Worm (Caenorhabditis elegans): ENCODE data around the gene R09H10.3.
"Not testable (repeated sequence)": the region's sequence is repeated elsewhere in the genome, so short reads cannot be mapped to it uniquely, and the experiment has no call there.

The R09H10.3 gene

ce11 chrIV:10636649-10637048 is 29.8 kb downstream of the R09H10.3 start, which contains the start of gene F56C4.1:
Gene F56C4.1, plus strand, starts transcription at chrIV:10636949.
- TF ChIP-seq tab-1 (GFP tag; IDR thresholded peaks at IDR 0.05), result no peak
- no peak for TF ChIP-seq T22C8.4 (GFP tag; IDR thresholded peaks at IDR 0.05)
- TF ChIP-seq ztf-29 (GFP tag; IDR thresholded peaks at IDR 0.05), result no peak
- no peak for TF ChIP-seq ref-1 (GFP tag; conservative IDR thresholded peaks at IDR 0.05)
- TF ChIP-seq klf-2 (GFP tag; conservative IDR thresholded peaks at IDR 0.05), result no peak
- no peak for TF ChIP-seq med-1 (GFP tag; optimal IDR thresholded peaks at IDR 0.05; ENCODE audit: insufficient read depth)
- no peak for TF ChIP-seq flt-1 (GFP tag; IDR thresholded peaks at IDR 0.05)
- no peak for TF ChIP-seq ztf-23 (GFP tag; IDR thresholded peaks at IDR 0.05)
- TF ChIP-seq cog-1 (tag; optimal IDR thresholded peaks at IDR 0.05), result no peak

ce11 chrIV:10638977-10639376 is 32.1 kb downstream of the R09H10.3 start, which contains the start of gene F56C4.2:
Gene F56C4.2, plus strand, starts transcription at chrIV:10639277.
- TF ChIP-seq med-1 (GFP tag; optimal IDR thresholded peaks at IDR 0.05; ENCODE audit: insufficient read depth), result no peak
- TF ChIP-seq ztf-29 (GFP tag; IDR thresholded peaks at IDR 0.05), result no peak
- no peak for TF ChIP-seq flt-1 (GFP tag; IDR thresholded peaks at IDR 0.05)
- no peak for TF ChIP-seq tab-1 (GFP tag; IDR thresholded peaks at IDR 0.05)
- TF ChIP-seq cog-1 (tag; optimal IDR thresholded peaks at IDR 0.05), result no peak
- no peak for TF ChIP-seq ztf-23 (GFP tag; IDR thresholded peaks at IDR 0.05)
- no peak for TF ChIP-seq ref-1 (GFP tag; conservative IDR thresholded peaks at IDR 0.05)
- TF ChIP-seq T22C8.4 (GFP tag; IDR thresholded peaks at IDR 0.05), result no peak
- TF ChIP-seq klf-2 (GFP tag; conservative IDR thresholded peaks at IDR 0.05), result no peak

- not testable (repeated sequence) for TF ChIP-seq klf-2 (GFP tag; conservative IDR thresholded peaks at IDR 0.05); med-1 (GFP tag; optimal IDR thresholded peaks at IDR 0.05; ENCODE audit: insufficient read depth); ref-1 (GFP tag; conservative IDR thresholded peaks at IDR 0.05)
Observed at ce11 chrIV:10654047-10654446, 47.2 kb downstream of the R09H10.3 start, which contains the start of gene glb-19. Gene glb-19, minus strand, starts transcription at chrIV:10654147.

ce11 chrIV:10656770-10657323 is 50.0 kb downstream of the R09H10.3 start, which contains the start of gene K08C7.1:
Gene K08C7.1, plus strand, starts transcription at chrIV:10656812.
- no peak for TF ChIP-seq ref-1 (GFP tag; conservative IDR thresholded peaks at IDR 0.05)
- no peak for TF ChIP-seq flt-1 (GFP tag; IDR thresholded peaks at IDR 0.05)
- no peak for TF ChIP-seq klf-2 (GFP tag; conservative IDR thresholded peaks at IDR 0.05)
- no peak for TF ChIP-seq med-1 (GFP tag; optimal IDR thresholded peaks at IDR 0.05; ENCODE audit: insufficient read depth)
- no peak for TF ChIP-seq tab-1 (GFP tag; IDR thresholded peaks at IDR 0.05)
- no peak for TF ChIP-seq ztf-23 (GFP tag; IDR thresholded peaks at IDR 0.05)
- TF ChIP-seq cog-1 (tag; optimal IDR thresholded peaks at IDR 0.05), result no peak
- TF ChIP-seq ztf-29 (GFP tag; IDR thresholded peaks at IDR 0.05), result no peak
- no peak for TF ChIP-seq T22C8.4 (GFP tag; IDR thresholded peaks at IDR 0.05)

Measured in whole organism, midembryonic.